Worm (Caenorhabditis elegans): ENCODE measurements around the gene K02H11.9.

- TF ChIP-seq aly-1 (tag; optimal IDR thresholded peaks at IDR 0.05) (no peak), F13C5.2 (tag; optimal IDR thresholded peaks at IDR 0.05) (no peak), hnd-1 (tag; optimal IDR thresholded peaks at IDR 0.05) (no peak), tra-4 (tag; optimal IDR thresholded peaks at IDR 0.05) (no peak), hmg-4 (GFP tag; optimal IDR thresholded peaks at IDR 0.05) (no peak), sea-1 (GFP tag; conservative IDR thresholded peaks at IDR 0.05) (no peak), scrt-1 (GFP tag; IDR thresholded peaks at IDR 0.05) (no peak), ama-1 (optimal IDR thresholded peaks at IDR 0.05) (no peak), flt-1 (GFP tag; IDR thresholded peaks at IDR 0.05) (no peak), ceh-36 (tag; optimal IDR thresholded peaks at IDR 0.05) (no peak), pes-1 (GFP tag; IDR thresholded peaks at IDR 0.05) (no peak), hmbx-1 (tag; optimal IDR thresholded peaks at IDR 0.05) (no peak), ceh-13 (GFP tag; optimal IDR thresholded peaks at IDR 0.05) (no peak), tbx-11 (GFP tag; IDR thresholded peaks at IDR 0.05) (no peak)
These were observed 2.0 kb upstream of the K02H11.9 start for ce11 chrV:1538842-1539241.
